Fruit fly (Drosophila melanogaster) whole organism, pupa: Measurements from ENCODE around the gene CG43074.

Source experiments
- CG10348 ChIP-seq: fragments of 200-800 bp; sonication (Bioruptor generic); IDR thresholded peaks from 2 replicates; pipeline ENCODE4 v1.3.6; 2022; ENCODE audit warnings: missing biosample characterization, missing genetic modification characterization
- CG12605 ChIP-seq: fragments of 200-800 bp; sonication (Bioruptor generic); IDR thresholded peaks from 2 replicates; pipeline ENCODE4 v1.3.6; 2022; ENCODE audit warnings: missing biosample characterization, missing genetic modification characterization
- CG13204 ChIP-seq: fragments of 200-800 bp; sonication (Bioruptor generic); optimal IDR thresholded peaks from 2 replicates; lab custom pipeline; 2018; ENCODE audit warnings: missing biosample characterization, mild to moderate bottlenecking, missing genetic modification characterization, moderate library complexity
- CG14655 ChIP-seq: fragments of 200-800 bp; sonication (Bioruptor generic); optimal IDR thresholded peaks from 3 replicates; lab custom pipeline; 2017; ENCODE audit warnings: mild to moderate bottlenecking, missing biosample characterization, missing genetic modification reagents, missing genetic modification characterization
- CG15710 ChIP-seq: fragments of 200-800 bp; sonication (Bioruptor generic); optimal IDR thresholded peaks from 2 replicates; lab custom pipeline; 2018; ENCODE audit warnings: missing biosample characterization, mild to moderate bottlenecking, missing genetic modification characterization, moderate library complexity
- CG17806 ChIP-seq: fragments of 200-800 bp; sonication (Bioruptor generic); optimal IDR thresholded peaks from 2 replicates; lab custom pipeline; 2018; ENCODE audit warnings: missing biosample characterization, mild to moderate bottlenecking, missing genetic modification characterization, moderate library complexity
- CG32121 ChIP-seq: fragments of 200-800 bp; sonication (Bioruptor generic); IDR thresholded peaks from 2 replicates; pipeline ENCODE4 v1.3.6; 2022; ENCODE audit warnings: missing biosample characterization, missing genetic modification characterization
- CG34367 ChIP-seq: fragments of 200-800 bp; sonication (Bioruptor generic); optimal IDR thresholded peaks from 2 replicates; lab custom pipeline; 2018; ENCODE audit warnings: missing biosample characterization, mild to moderate bottlenecking, missing genetic modification characterization
- CG4496 ChIP-seq: fragments of 200-800 bp; sonication (Bioruptor generic); IDR thresholded peaks from 3 replicates; pipeline ENCODE4 v1.3.6; 2022; ENCODE audit warnings: missing biosample characterization, missing genetic modification characterization
- CG8159 ChIP-seq: fragments of 200-800 bp; sonication (Bioruptor generic); optimal IDR thresholded peaks from 3 replicates; lab custom pipeline; 2018; ENCODE audit warnings: missing biosample characterization, mild to moderate bottlenecking, missing genetic modification characterization, moderate library complexity
- CG8301 ChIP-seq: fragments of 200-800 bp; sonication (Bioruptor generic); optimal IDR thresholded peaks from 2 replicates; lab custom pipeline; 2018; ENCODE audit warnings: missing biosample characterization, mild to moderate bottlenecking, missing genetic modification characterization
- CG9948 ChIP-seq: fragments of 200-800 bp; sonication (Bioruptor generic); optimal IDR thresholded peaks from 2 replicates; lab custom pipeline; 2018; ENCODE audit warnings: missing biosample characterization, mild to moderate bottlenecking, missing genetic modification characterization, moderate library complexity
- D1 ChIP-seq: fragments of 200-800 bp; sonication (Bioruptor generic); optimal IDR thresholded peaks from 2 replicates; lab custom pipeline; 2018; ENCODE audit warnings: missing biosample characterization, mild to moderate bottlenecking, missing genetic modification characterization, moderate library complexity
- EcR ChIP-seq: fragments of 200-800 bp; sonication (Bioruptor generic); optimal IDR thresholded peaks from 3 replicates; lab custom pipeline; 2019; ENCODE audit warnings: missing biosample characterization, missing genetic modification characterization, mild to moderate bottlenecking, moderate library complexity, missing genetic modification reagents
- Ets98B ChIP-seq: fragments of 200-800 bp; sonication (Bioruptor generic); IDR thresholded peaks from 2 replicates; pipeline ENCODE4 v1.3.6; 2022; ENCODE audit warnings: missing biosample characterization, missing genetic modification characterization
- Pif1A ChIP-seq: fragments of 200-800 bp; sonication (Bioruptor generic); optimal IDR thresholded peaks from 3 replicates; lab custom pipeline; 2016; ENCODE audit warnings: missing biosample characterization, missing genetic modification characterization
- Pif1B ChIP-seq: fragments of 200-800 bp; sonication (Bioruptor generic); optimal IDR thresholded peaks from 3 replicates; lab custom pipeline; 2016; ENCODE audit warnings: missing biosample characterization, missing genetic modification characterization
- Snoo ChIP-seq: fragments of 200-800 bp; sonication (Bioruptor generic); optimal IDR thresholded peaks from 3 replicates; lab custom pipeline; 2017; ENCODE audit warnings: missing biosample characterization, mild to moderate bottlenecking, missing genetic modification characterization, inconsistent platforms
- fd96Ca ChIP-seq: fragments of 200-800 bp; sonication (Bioruptor generic); IDR thresholded peaks from 3 replicates; pipeline ENCODE4 v1.3.6; 2022; ENCODE audit warnings: missing biosample characterization, missing genetic modification characterization
- gl ChIP-seq: fragments of 200-800 bp; sonication (Bioruptor generic); optimal IDR thresholded peaks from 2 replicates; lab custom pipeline; 2018; ENCODE audit warnings: missing biosample characterization, mild to moderate bottlenecking, missing genetic modification characterization
- rn ChIP-seq: fragments of 200-800 bp; sonication (Bioruptor generic); IDR thresholded peaks from 2 replicates; pipeline ENCODE4 v1.3.6; 2022; ENCODE audit warnings: missing biosample characterization, missing genetic modification characterization

CG43074 gene

dm6 chr3L:3435531-3436309, 48.7 kb downstream of the CG43074 start:
- no peak for TF ChIP-seq CG13204 (GFP tag; lab: Kevin White, UChicago)
- no peak for TF ChIP-seq CG14655 (GFP tag; lab: Kevin White, UChicago)
- no peak for TF ChIP-seq rn (GFP tag; lab: Robert Waterston, UW)
- no peak for TF ChIP-seq Pif1B (GFP tag; lab: Kevin White, UChicago)
- no peak for TF ChIP-seq CG17806 (tag; lab: Kevin White, UChicago)
- no peak for TF ChIP-seq fd96Ca (GFP tag; lab: Robert Waterston, UW)
- no peak for TF ChIP-seq CG15710 (tag; lab: Kevin White, UChicago)
- no peak for TF ChIP-seq CG8301
- TF ChIP-seq CG32121 (GFP tag; lab: Robert Waterston, UW), result no peak

dm6 chr3L:3434882-3435281, 49.6 kb downstream of the CG43074 start:
- no peak for TF ChIP-seq CG17806 (tag; lab: Kevin White, UChicago)
- no peak for TF ChIP-seq Snoo (tag; lab: Kevin White, UChicago)
- TF ChIP-seq CG13204 (GFP tag; lab: Kevin White, UChicago), result no peak
- peak; percentile 53; the same call in 1 of the 3 replicates for TF ChIP-seq CG4496 (GFP tag; lab: Robert Waterston, UW)
- peak; percentile 54 for TF ChIP-seq CG14655 (GFP tag; lab: Kevin White, UChicago)
- no peak; the same call in 1 of the 2 replicates for TF ChIP-seq CG32121 (GFP tag; lab: Robert Waterston, UW)
- TF ChIP-seq CG10348 (GFP tag; lab: Robert Waterston, UW), result no peak
- no peak for TF ChIP-seq CG12605 (GFP tag; lab: Robert Waterston, UW)
- no peak for TF ChIP-seq CG15710 (tag; lab: Kevin White, UChicago)
- no peak for TF ChIP-seq EcR (GFP tag; lab: Kevin White, UChicago)
- no peak for TF ChIP-seq Pif1A (GFP tag; lab: Kevin White, UChicago)
- TF ChIP-seq rn (GFP tag; lab: Robert Waterston, UW), result no peak
- TF ChIP-seq CG8301, result peak; percentile 25
- no peak for TF ChIP-seq Pif1B (GFP tag; lab: Kevin White, UChicago)
- peak; percentile 23; the same call in 1 of the 3 replicates for TF ChIP-seq fd96Ca (GFP tag; lab: Robert Waterston, UW)
- TF ChIP-seq gl (tag; lab: Kevin White, UChicago), result no peak
- TF ChIP-seq CG9948 (tag; lab: Kevin White, UChicago), result no peak
- TF ChIP-seq D1 (tag; lab: Kevin White, UChicago), result no peak
- TF ChIP-seq CG8159, result no peak
- no peak for TF ChIP-seq CG34367 (tag; lab: Kevin White, UChicago)
- TF ChIP-seq Ets98B (GFP tag; lab: Robert Waterston, UW), result peak; percentile 64

dm6 chr3L:3433955-3434354, 50.5 kb downstream of the CG43074 start:
- TF ChIP-seq CG15710 (tag; lab: Kevin White, UChicago), result no peak
- no peak for TF ChIP-seq Pif1A (GFP tag; lab: Kevin White, UChicago)
- TF ChIP-seq CG9948 (tag; lab: Kevin White, UChicago), result no peak
- TF ChIP-seq CG12605 (GFP tag; lab: Robert Waterston, UW), result no peak
- no peak for TF ChIP-seq rn (GFP tag; lab: Robert Waterston, UW)
- no peak for TF ChIP-seq CG14655 (GFP tag; lab: Kevin White, UChicago)
- TF ChIP-seq Ets98B (GFP tag; lab: Robert Waterston, UW), result no peak
- TF ChIP-seq D1 (tag; lab: Kevin White, UChicago), result no peak
- TF ChIP-seq CG32121 (GFP tag; lab: Robert Waterston, UW), result no peak
- TF ChIP-seq Pif1B (GFP tag; lab: Kevin White, UChicago), result no peak
- TF ChIP-seq CG34367 (tag; lab: Kevin White, UChicago), result no peak
- TF ChIP-seq CG8301, result no peak
- TF ChIP-seq fd96Ca (GFP tag; lab: Robert Waterston, UW), result no peak
- no peak for TF ChIP-seq CG8159
- no peak for TF ChIP-seq CG10348 (GFP tag; lab: Robert Waterston, UW)
- TF ChIP-seq gl (tag; lab: Kevin White, UChicago), result no peak
- no peak for TF ChIP-seq Snoo (tag; lab: Kevin White, UChicago)
